Fruit fly (Drosophila melanogaster) whole organism, embryonic: ENCODE data around the gene Cyp12a4.

Source experiments
- Antp ChIP-seq: fragments of 200-800 bp; sonication (Bioruptor generic); optimal IDR thresholded peaks from 3 replicates; lab custom pipeline; 2016; ENCODE audit warnings: missing biosample characterization, missing genetic modification characterization
- Awh ChIP-seq: fragments of 200-800 bp; sonication (Bioruptor generic); IDR thresholded peaks from 2 replicates; pipeline ENCODE4, ENCODE4 v1.3.6; 2022; ENCODE audit warnings: missing biosample characterization, missing genetic modification characterization
- Blimp-1 ChIP-seq: fragments of 200-800 bp; sonication (Bioruptor generic); optimal IDR thresholded peaks from 3 replicates; lab custom pipeline; 2018; ENCODE audit warnings: missing biosample characterization, missing genetic modification characterization, mild to moderate bottlenecking, moderate library complexity, missing genetic modification reagents
- CG1024 ChIP-seq: fragments of 200-800 bp; sonication (Bioruptor generic); IDR thresholded peaks from 2 replicates; pipeline ENCODE4 v1.3.6; 2022; ENCODE audit warnings: missing biosample characterization, missing genetic modification characterization
- CG10654 ChIP-seq: fragments of 200-800 bp; sonication (Bioruptor generic); optimal IDR thresholded peaks from 2 replicates; lab custom pipeline; 2016; ENCODE audit warnings: missing biosample characterization, missing genetic modification characterization
- CG11398 ChIP-seq: fragments of 200-800 bp; sonication (Bioruptor generic); optimal IDR thresholded peaks from 2 replicates; lab custom pipeline; 2016; ENCODE audit warnings: missing biosample characterization, missing genetic modification characterization
- CG12391 ChIP-seq: fragments of 200-800 bp; sonication (Bioruptor generic); optimal IDR thresholded peaks from 3 replicates; lab custom pipeline; 2018; ENCODE audit warnings: missing biosample characterization, mild to moderate bottlenecking, missing genetic modification characterization, moderate library complexity
- CG12942 ChIP-seq: fragments of 200-800 bp; sonication (Bioruptor generic); optimal IDR thresholded peaks from 3 replicates; lab custom pipeline; 2016; ENCODE audit warnings: missing biosample characterization, missing genetic modification characterization
- CG14710 ChIP-seq: fragments of 200-800 bp; sonication (Bioruptor generic); optimal IDR thresholded peaks from 3 replicates; lab custom pipeline; 2019; ENCODE audit warnings: missing biosample characterization, mild to moderate bottlenecking, missing genetic modification characterization, moderate library complexity
- CG16813 ChIP-seq: fragments of 200-800 bp; sonication (Bioruptor generic); IDR thresholded peaks from 3 replicates; pipeline ENCODE4 v1.3.6; 2022; ENCODE audit warnings: missing biosample characterization, missing genetic modification characterization; ENCODE audit not compliant: partially characterized antibody
- CG2129 ChIP-seq: fragments of 200-800 bp; sonication (Bioruptor generic); IDR thresholded peaks from 2 replicates; pipeline ENCODE4 v1.3.6; 2022; ENCODE audit warnings: missing biosample characterization, missing genetic modification characterization; ENCODE audit not compliant: partially characterized antibody
- CG30403 ChIP-seq: fragments of 200-800 bp; sonication (Bioruptor generic); optimal IDR thresholded peaks from 3 replicates; lab custom pipeline; 2016; ENCODE audit warnings: missing biosample characterization, missing genetic modification characterization
- CG33213 ChIP-seq: fragments of 200-800 bp; sonication (Bioruptor generic); optimal IDR thresholded peaks from 3 replicates; lab custom pipeline; 2016; ENCODE audit warnings: missing biosample characterization, missing genetic modification characterization
- CG34376 ChIP-seq: fragments of 200-800 bp; sonication (Bioruptor generic); optimal IDR thresholded peaks from 2 replicates; lab custom pipeline; 2018; ENCODE audit warnings: missing biosample characterization, mild to moderate bottlenecking, missing genetic modification characterization
- CG6175 ChIP-seq: fragments of 200-800 bp; sonication (Bioruptor generic); IDR thresholded peaks from 3 replicates; pipeline ENCODE4 v1.3.6; 2022; ENCODE audit warnings: missing biosample characterization, missing genetic modification characterization
- CG9727 ChIP-seq: fragments of 200-800 bp; sonication (Bioruptor generic); optimal IDR thresholded peaks from 3 replicates; lab custom pipeline; 2017; ENCODE audit warnings: missing biosample characterization, mild to moderate bottlenecking, missing genetic modification characterization
- CG9932 ChIP-seq: fragments of 200-800 bp; sonication (Bioruptor generic); IDR thresholded peaks from 2 replicates; pipeline ENCODE4 v1.3.6; 2022; ENCODE audit warnings: missing biosample characterization, missing genetic modification characterization
- CrebB ChIP-seq: fragments of 200-800 bp; sonication (Bioruptor generic); optimal IDR thresholded peaks from 3 replicates; lab custom pipeline; 2018; ENCODE audit warnings: missing biosample characterization, mild to moderate bottlenecking, missing genetic modification characterization
- Ets65A ChIP-seq: fragments of 200-800 bp; sonication (Bioruptor generic); peaks from one replicate; lab custom pipeline; 2016; ENCODE audit warnings: missing biosample characterization, missing genetic modification characterization
- Fer1 ChIP-seq: fragments of 200-800 bp; sonication (Bioruptor generic); optimal IDR thresholded peaks from 2 replicates; lab custom pipeline; 2017; ENCODE audit warnings: missing biosample characterization, mild to moderate bottlenecking, missing genetic modification characterization
- Fer2 ChIP-seq: fragments of 200-800 bp; sonication (Bioruptor generic); optimal IDR thresholded peaks from 2 replicates; lab custom pipeline; 2018; ENCODE audit warnings: missing biosample characterization, mild to moderate bottlenecking, missing genetic modification characterization, moderate library complexity
- H15 ChIP-seq: fragments of 200-800 bp; sonication (Bioruptor generic); IDR thresholded peaks from 3 replicates; pipeline ENCODE4 v1.3.6; 2022; ENCODE audit warnings: missing biosample characterization, missing genetic modification characterization
- Hmr ChIP-seq: fragments of 200-800 bp; sonication (Bioruptor generic); optimal IDR thresholded peaks from 3 replicates; lab custom pipeline; 2017; ENCODE audit warnings: mild to moderate bottlenecking, missing biosample characterization, missing genetic modification reagents, missing genetic modification characterization
- Hr78 ChIP-seq, 2 experiments: fragments of 200-800 bp in 1 of 2; fragments of >200 bp in 1 of 2; sonication (Bioruptor generic) in 1 of 2; optimal IDR thresholded peaks; 2 replicates each; lab custom pipeline; 2017 to 2019; ENCODE audit warnings: missing biosample characterization in 2 of 2, missing genetic modification characterization in 2 of 2, mild to moderate bottlenecking in 1 of 2, moderate library complexity in 1 of 2
- Kr ChIP-seq: fragments of 200-800 bp; sonication (Bioruptor generic); optimal IDR thresholded peaks from 2 replicates; lab custom pipeline; 2017; ENCODE audit warnings: missing biosample characterization, mild to moderate bottlenecking, missing genetic modification characterization
- Optix ChIP-seq: fragments of 200-800 bp; sonication (Bioruptor generic); IDR thresholded peaks from 3 replicates; pipeline ENCODE4 v1.3.6; 2022; ENCODE audit warnings: missing biosample characterization, missing genetic modification characterization
- Ptx1 ChIP-seq: fragments of 200-800 bp; sonication (Bioruptor generic); IDR thresholded peaks from 2 replicates; pipeline ENCODE4 v1.3.6; 2022; ENCODE audit warnings: missing biosample characterization, missing genetic modification characterization
- Sin3A ChIP-seq: fragments of >200 bp; optimal IDR thresholded peaks from 2 replicates; lab custom pipeline; 2018
- Sry-δ ChIP-seq: fragments of 200-800 bp; sonication (Bioruptor generic); optimal IDR thresholded peaks from 2 replicates; lab custom pipeline; 2016; ENCODE audit warnings: missing biosample characterization, missing genetic modification characterization
- TFAM ChIP-seq: fragments of 200-800 bp; sonication (Bioruptor generic); optimal IDR thresholded peaks from 2 replicates; lab custom pipeline; 2017; ENCODE audit warnings: missing biosample characterization, missing genetic modification characterization, inconsistent platforms
- Usf ChIP-seq: fragments of 200-800 bp; sonication (Bioruptor generic); optimal IDR thresholded peaks from 2 replicates; lab custom pipeline; 2017; ENCODE audit warnings: missing genotype, missing biosample characterization, missing genetic modification characterization
- Xrp1 ChIP-seq: fragments of 200-800 bp; sonication (Bioruptor generic); IDR thresholded peaks from 2 replicates; pipeline ENCODE4 v1.3.6; 2022; ENCODE audit warnings: missing biosample characterization, missing genetic modification characterization
- abd-A ChIP-seq: fragments of 200-800 bp; sonication (Bioruptor generic); optimal IDR thresholded peaks from 3 replicates; lab custom pipeline; 2019; ENCODE audit warnings: missing biosample characterization, mild to moderate bottlenecking, missing genetic modification characterization, moderate library complexity
- cato ChIP-seq: fragments of 200-800 bp; sonication (Bioruptor generic); optimal IDR thresholded peaks from 2 replicates; lab custom pipeline; 2016; ENCODE audit warnings: missing biosample characterization, missing genetic modification characterization, borderline replicate concordance
- gro ChIP-seq: fragments of 200-800 bp; sonication (Bioruptor generic); optimal IDR thresholded peaks from 2 replicates; lab custom pipeline; 2016; ENCODE audit warnings: missing biosample characterization, missing genetic modification characterization
- h ChIP-seq: fragments of >200 bp; optimal IDR thresholded peaks from 2 replicates; lab custom pipeline; 2017
- insv ChIP-seq, 2 experiments: fragments of 200-800 bp; sonication (Bioruptor generic); optimal IDR thresholded peaks; 3 replicates each; lab custom pipeline; 2016 to 2018; ENCODE audit warnings: missing biosample characterization in 2 of 2, missing genetic modification characterization in 2 of 2
- inv ChIP-seq: fragments of 200-800 bp; sonication (Bioruptor generic); IDR thresholded peaks from 2 replicates; pipeline ENCODE4 v1.3.6; 2022; ENCODE audit warnings: missing biosample characterization, missing genetic modification characterization; ENCODE audit not compliant: partially characterized antibody
- jigr1 ChIP-seq: fragments of 200-800 bp; sonication (Bioruptor generic); IDR thresholded peaks from 3 replicates; pipeline ENCODE4 v1.3.6; 2022; ENCODE audit warnings: missing biosample characterization, missing genetic modification characterization
- lab ChIP-seq: fragments of 200-800 bp; sonication (Bioruptor generic); optimal IDR thresholded peaks from 3 replicates; lab custom pipeline; 2017; ENCODE audit warnings: missing biosample characterization, missing genetic modification characterization, mild to moderate bottlenecking, moderate library complexity, missing genetic modification reagents
- luna ChIP-seq: fragments of 200-800 bp; sonication (Bioruptor generic); optimal IDR thresholded peaks from 2 replicates; lab custom pipeline; 2016; ENCODE audit warnings: missing biosample characterization, missing genetic modification characterization
- pros ChIP-seq: fragments of 200-800 bp; sonication (Bioruptor generic); optimal IDR thresholded peaks from 3 replicates; lab custom pipeline; 2019; ENCODE audit warnings: missing biosample characterization, mild to moderate bottlenecking, missing genetic modification characterization, moderate library complexity
- pum ChIP-seq: fragments of 200-800 bp; sonication (Bioruptor generic); optimal IDR thresholded peaks from 2 replicates; lab custom pipeline; 2016; ENCODE audit warnings: missing biosample characterization, missing genetic modification characterization
- shn ChIP-seq: fragments of 200-800 bp; sonication (Bioruptor generic); optimal IDR thresholded peaks from 3 replicates; lab custom pipeline; 2016; ENCODE audit warnings: missing biosample characterization, missing genetic modification characterization
- sima ChIP-seq: fragments of 200-800 bp; sonication (Bioruptor generic); optimal IDR thresholded peaks from 2 replicates; lab custom pipeline; 2016; ENCODE audit warnings: missing biosample characterization, missing genetic modification characterization
- stwl ChIP-seq: fragments of 200-800 bp; sonication (Bioruptor generic); optimal IDR thresholded peaks from 3 replicates; lab custom pipeline; 2018; ENCODE audit warnings: missing biosample characterization, mild to moderate bottlenecking, missing genetic modification characterization, moderate library complexity
- tio ChIP-seq: fragments of 200-800 bp; sonication (Bioruptor generic); optimal IDR thresholded peaks from 2 replicates; lab custom pipeline; 2017; ENCODE audit warnings: missing biosample characterization, missing genetic modification characterization, inconsistent platforms
- usp ChIP-seq: fragments of >200 bp; optimal IDR thresholded peaks from 2 replicates; lab custom pipeline; 2017; ENCODE audit warnings: missing biosample characterization, missing genetic modification characterization
- vfl ChIP-seq: fragments of 200-800 bp; sonication (Bioruptor generic); optimal IDR thresholded peaks from 2 replicates; lab custom pipeline; 2016; ENCODE audit warnings: missing biosample characterization, missing genetic modification characterization
- wek ChIP-seq: fragments of 200-800 bp; sonication (Bioruptor generic); optimal IDR thresholded peaks from 3 replicates; lab custom pipeline; 2018; ENCODE audit warnings: missing biosample characterization, mild to moderate bottlenecking, missing genetic modification characterization, moderate library complexity
- zen2 ChIP-seq: fragments of 200-800 bp; sonication (Bioruptor generic); IDR thresholded peaks from 3 replicates; pipeline ENCODE4 v1.3.6; 2022; ENCODE audit warnings: missing biosample characterization, missing genetic modification characterization; ENCODE audit not compliant: partially characterized antibody

The Cyp12a4 gene

dm6 chr3R:19162135-19162616 is 27.2 kb downstream of the Cyp12a4 start, which contains the start of the genes CG42359 and Nsun5 (continued):
- TF ChIP-seq CG10654 (GFP tag; lab: Kevin White, UChicago) (peak; percentile 92), Fer2 (tag; lab: Kevin White, UChicago) (peak; percentile 75), jigr1 (GFP tag; lab: Robert Waterston, UW) (peak; percentile 51; the same call in 2 of the 3 replicates), pum (peak; percentile 90), pros (no peak), Ets65A (GFP tag; lab: Kevin White, UChicago) (peak; percentile 99), usp (GFP tag; lab: Kevin White, UChicago) (no peak), CG30403 (GFP tag; lab: Kevin White, UChicago) (peak; percentile 94), Fer1 (GFP tag; lab: Kevin White, UChicago) (peak; percentile 91), Ptx1 (GFP tag; lab: Robert Waterston, UW) (peak; percentile 92), CG16813 (GFP tag; lab: Robert Waterston, UW) (peak; percentile 90), Blimp-1 (GFP tag; lab: Kevin White, UChicago) (peak; percentile 89), Optix (GFP tag; lab: Robert Waterston, UW) (peak; percentile 78), TFAM (GFP tag; lab: Kevin White, UChicago) (peak; percentile 65), insv (GFP tag; optimal IDR thresholded peaks at IDR 0.05; lab: Kevin White, UChicago) (peak in 1 of 2 experiments; percentile 59), abd-A (tag; lab: Kevin White, UChicago) (no peak), luna (GFP tag; lab: Kevin White, UChicago) (peak; percentile 70), CG9727 (GFP tag; lab: Kevin White, UChicago) (peak; percentile 91), Usf (GFP tag; lab: Kevin White, UChicago) (peak; percentile 84), Hr78 (GFP tag; optimal IDR thresholded peaks at IDR 0.05; lab: Kevin White, UChicago) (peak in 1 of 2 experiments; percentile 41), CG1024 (peak; percentile 84), cato (GFP tag; lab: Kevin White, UChicago) (peak; percentile 87), h (lab: Kevin White, UChicago) (no peak), CG6175 (GFP tag; lab: Robert Waterston, UW) (peak; percentile 78), vfl (GFP tag; lab: Kevin White, UChicago) (peak; percentile 89), CG14710 (peak; percentile 96), lab (GFP tag; lab: Kevin White, UChicago) (peak; percentile 93), Sin3A (peak; percentile 92), tio (GFP tag; lab: Kevin White, UChicago) (peak; percentile 76), sima (GFP tag; lab: Kevin White, UChicago) (peak; percentile 62), CG12391 (tag; lab: Kevin White, UChicago) (peak; percentile 96), CrebB (tag; lab: Kevin White, UChicago) (peak; percentile 88), Antp (GFP tag; lab: Kevin White, UChicago) (peak; percentile 93), stwl (tag; lab: Kevin White, UChicago) (peak; percentile 92), Sry-δ (GFP tag; lab: Kevin White, UChicago) (peak; percentile 92), H15 (GFP tag; lab: Robert Waterston, UW) (peak; percentile 85; the same call in 2 of the 3 replicates), zen2 (GFP tag; lab: Robert Waterston, UW) (peak; percentile 85; the same call in 2 of the 3 replicates), gro (GFP tag; lab: Kevin White, UChicago) (peak; percentile 92), Kr (GFP tag; lab: Kevin White, UChicago) (no peak), CG34376 (peak; percentile 80), inv (GFP tag; lab: Robert Waterston, UW) (peak; percentile 81), CG11398 (GFP tag; lab: Kevin White, UChicago) (peak; percentile 86), Awh (GFP tag; lab: Robert Waterston, UW) (peak; percentile 85), Xrp1 (GFP tag; lab: Robert Waterston, UW) (peak; percentile 91), CG33213 (GFP tag; lab: Kevin White, UChicago) (peak; percentile 95), wek (peak; percentile 85), CG12942 (GFP tag; lab: Kevin White, UChicago) (peak; percentile 92), CG9932 (GFP tag; lab: Robert Waterston, UW) (peak; percentile 94), Hmr (GFP tag; lab: Kevin White, UChicago) (peak; percentile 89), CG2129 (GFP tag; lab: Robert Waterston, UW) (peak; percentile 90), shn (GFP tag; lab: Kevin White, UChicago) (peak; percentile 91)
